Fruit fly (Drosophila melanogaster): ENCODE data around the gene Lsp1beta.

Gene Lsp1beta

dm6 chr2L:865851-866250, 32.4 kb upstream of the Lsp1beta start (continued):
- TF ChIP-seq CG9139 (GFP tag; optimal IDR thresholded peaks at IDR 0.05), result peak; percentile 88
- peak; percentile 98 for TF ChIP-seq Eip75B (GFP tag; optimal IDR thresholded peaks at IDR 0.05)
- TF ChIP-seq CG8119 (GFP tag; IDR thresholded peaks at IDR 0.05), result peak; percentile 98
- peak; percentile 97 for TF ChIP-seq achi (GFP tag; optimal IDR thresholded peaks at IDR 0.05)
- TF ChIP-seq Gug (GFP tag; IDR thresholded peaks at IDR 0.05), result peak; percentile 94
- peak; percentile 97 for TF ChIP-seq CG10631 (GFP tag; optimal IDR thresholded peaks at IDR 0.05)
- TF ChIP-seq Hr4 (GFP tag; optimal IDR thresholded peaks at IDR 0.05), result peak; percentile 98
- TF ChIP-seq Sox15 (GFP tag; optimal IDR thresholded peaks at IDR 0.05), result peak; percentile 97
- TF ChIP-seq cyc (GFP tag; optimal IDR thresholded peaks at IDR 0.05), result peak; percentile 97
- peak; percentile 93 for TF ChIP-seq CG10669 (GFP tag; optimal IDR thresholded peaks at IDR 0.05)
- peak; percentile 98 for TF ChIP-seq acj6 (GFP tag; optimal IDR thresholded peaks at IDR 0.05)
- TF ChIP-seq Sox14 (GFP tag; optimal IDR thresholded peaks at IDR 0.05), result peak; percentile 97
- TF ChIP-seq CG7368 (GFP tag; optimal IDR thresholded peaks at IDR 0.05), result peak; percentile 94
- peak; percentile 92 for TF ChIP-seq fd59A (GFP tag; optimal IDR thresholded peaks at IDR 0.05)
- peak; percentile 95 for TF ChIP-seq CG6276 (GFP tag; optimal IDR thresholded peaks at IDR 0.05)
- TF ChIP-seq Blimp-1 (GFP tag; optimal IDR thresholded peaks at IDR 0.05), result peak; percentile 90
- peak; percentile 98 for TF ChIP-seq CG15336 (GFP tag; IDR thresholded peaks at IDR 0.05)
- peak; percentile 98 for TF ChIP-seq lz (GFP tag; optimal IDR thresholded peaks at IDR 0.05)
- peak; percentile 95 for TF ChIP-seq CG4318 (GFP tag; optimal IDR thresholded peaks at IDR 0.05)
- TF ChIP-seq Lpt (GFP tag; optimal IDR thresholded peaks at IDR 0.05), result peak; percentile 95
- TF ChIP-seq dac (GFP tag; optimal IDR thresholded peaks at IDR 0.05), result peak; percentile 89
- TF ChIP-seq CG6808 (GFP tag; optimal IDR thresholded peaks at IDR 0.05), result peak; percentile 92
- peak; percentile 99 for TF ChIP-seq CG6163 (GFP tag; IDR thresholded peaks at IDR 0.05)
- TF ChIP-seq Ets96B (tag; optimal IDR thresholded peaks at IDR 0.05), result peak; percentile 93
- TF ChIP-seq spab (GFP tag; optimal IDR thresholded peaks at IDR 0.05), result peak; percentile 93
- TF ChIP-seq Smox (GFP tag; optimal IDR thresholded peaks at IDR 0.05), result peak; percentile 96
- TF ChIP-seq Hr39 (GFP tag; optimal IDR thresholded peaks at IDR 0.05), result peak; percentile 97

dm6 chr2L:866950-867744, 31.2 kb upstream of the Lsp1beta start:
- peak; percentile 94 for TF ChIP-seq Gug (GFP tag; IDR thresholded peaks at IDR 0.05)
- TF ChIP-seq fd59A (GFP tag; optimal IDR thresholded peaks at IDR 0.05), result peak; percentile 83
- TF ChIP-seq svp (GFP tag), result peak; percentile 98
- peak; percentile 60 for TF ChIP-seq fd85E (GFP tag; optimal IDR thresholded peaks at IDR 0.05)
- TF ChIP-seq net (GFP tag; optimal IDR thresholded peaks at IDR 0.05), result peak; percentile 89
- TF ChIP-seq Hr38 (GFP tag; optimal IDR thresholded peaks at IDR 0.05), result peak; percentile 80
- peak; percentile 96 for TF ChIP-seq CG32006 (GFP tag; optimal IDR thresholded peaks at IDR 0.05)
- TF ChIP-seq Hr4 (GFP tag; optimal IDR thresholded peaks at IDR 0.05), result peak; percentile 96
- peak; percentile 92 for TF ChIP-seq Sox15 (GFP tag; optimal IDR thresholded peaks at IDR 0.05)
- TF ChIP-seq dsx (GFP tag; optimal IDR thresholded peaks at IDR 0.05; ENCODE audit: poor library complexity, severe bottlenecking), result peak; percentile 78
- TF ChIP-seq CG16779 (tag; optimal IDR thresholded peaks at IDR 0.05), result peak; percentile 80
- TF ChIP-seq CG15336 (GFP tag; IDR thresholded peaks at IDR 0.05), result peak; percentile 96
- TF ChIP-seq CG8319 (GFP tag; optimal IDR thresholded peaks at IDR 0.05), result peak; percentile 82
- TF ChIP-seq cyc (GFP tag; optimal IDR thresholded peaks at IDR 0.05), result peak; percentile 95
- peak; percentile 96 for TF ChIP-seq lz (GFP tag; optimal IDR thresholded peaks at IDR 0.05)
- peak; percentile 97 for TF ChIP-seq CG8119 (GFP tag; IDR thresholded peaks at IDR 0.05)
- peak; percentile 95 for TF ChIP-seq acj6 (GFP tag; optimal IDR thresholded peaks at IDR 0.05)
- TF ChIP-seq Hr39 (GFP tag; optimal IDR thresholded peaks at IDR 0.05), result peak; percentile 97
- peak; percentile 97 for TF ChIP-seq eg (GFP tag; IDR thresholded peaks at IDR 0.05)
- peak; percentile 88 for TF ChIP-seq CG10669 (GFP tag; optimal IDR thresholded peaks at IDR 0.05)
- peak; percentile 98 for TF ChIP-seq Eip78C (GFP tag)
- TF ChIP-seq Ets21C (GFP tag; optimal IDR thresholded peaks at IDR 0.05), result peak; percentile 94
- peak; percentile 96 for TF ChIP-seq topi (GFP tag; optimal IDR thresholded peaks at IDR 0.05)
- peak; percentile 92 for TF ChIP-seq CG11902 (GFP tag; optimal IDR thresholded peaks at IDR 0.05)
- TF ChIP-seq CG34406 (GFP tag; optimal IDR thresholded peaks at IDR 0.05), result peak; percentile 91
- TF ChIP-seq CG3919 (GFP tag; optimal IDR thresholded peaks at IDR 0.05), result peak; percentile 94
- TF ChIP-seq dac (GFP tag; optimal IDR thresholded peaks at IDR 0.05), result peak; percentile 79
- peak; percentile 84 for TF ChIP-seq CG1621 (tag; optimal IDR thresholded peaks at IDR 0.05)
- TF ChIP-seq CG31627 (GFP tag; optimal IDR thresholded peaks at IDR 0.05), result peak; percentile 97
- TF ChIP-seq pdm3 (GFP tag; optimal IDR thresholded peaks at IDR 0.05), result peak; percentile 95
- peak; percentile 96 for TF ChIP-seq esn (GFP tag; optimal IDR thresholded peaks at IDR 0.05)
- TF ChIP-seq CG9139 (GFP tag; optimal IDR thresholded peaks at IDR 0.05), result peak; percentile 65
- peak; percentile 91 for TF ChIP-seq CG8632 (GFP tag; optimal IDR thresholded peaks at IDR 0.05)
- TF ChIP-seq CG6792 (GFP tag; optimal IDR thresholded peaks at IDR 0.05), result peak; percentile 93
